Worm (Caenorhabditis elegans): ENCODE measurements around the gene rol-8.

DNA sequence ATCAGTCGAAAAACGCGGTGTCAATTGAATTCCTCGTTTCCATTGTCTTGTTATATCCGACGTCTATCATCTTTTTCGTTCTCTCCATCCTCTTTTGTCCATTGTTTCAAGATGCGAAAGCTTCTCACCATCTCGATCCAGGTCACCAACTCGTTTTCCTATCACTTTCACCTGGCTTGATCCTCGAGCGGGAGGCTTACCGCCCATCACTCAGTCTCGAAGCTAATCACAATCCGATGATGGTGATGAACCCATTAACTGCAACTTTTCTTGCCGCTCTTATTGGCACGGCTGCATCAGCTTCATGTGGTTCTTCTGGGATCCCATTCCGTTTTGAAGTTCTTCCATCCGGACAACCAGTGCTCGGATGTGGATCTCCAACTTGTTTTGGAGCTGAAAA lies 13.0 kb upstream of the rol-8 start, which contains the start of gene wrt-1:
- TF ChIP-seq aptf-2 (GFP tag; conservative IDR thresholded peaks at IDR 0.05) (no peak), unc-62 (GFP tag; optimal IDR thresholded peaks at IDR 0.05) (no peak), Y53F4B.3 (GFP tag; IDR thresholded peaks at IDR 0.05) (no peak), ZK185.1 (tag; optimal IDR thresholded peaks at IDR 0.05; ENCODE audit: poor library complexity, severe bottlenecking) (no peak), ama-1 (optimal IDR thresholded peaks at IDR 0.05) (no peak), ama-1 (GFP tag; optimal IDR thresholded peaks at IDR 0.05) (no peak)

Data from whole organism, young adult.